Fruit fly (Drosophila melanogaster) whole organism, pupa: ENCODE measurements around the gene mamo.

ENCODE experiments used
- CG10348 ChIP-seq: fragments of 200-800 bp; sonication (Bioruptor generic); IDR thresholded peaks from 2 replicates; pipeline ENCODE4 v1.3.6; 2022; ENCODE audit warnings: missing biosample characterization, missing genetic modification characterization
- CG12605 ChIP-seq: fragments of 200-800 bp; sonication (Bioruptor generic); IDR thresholded peaks from 2 replicates; pipeline ENCODE4 v1.3.6; 2022; ENCODE audit warnings: missing biosample characterization, missing genetic modification characterization
- CG13204 ChIP-seq: fragments of 200-800 bp; sonication (Bioruptor generic); optimal IDR thresholded peaks from 2 replicates; lab custom pipeline; 2018; ENCODE audit warnings: missing biosample characterization, mild to moderate bottlenecking, missing genetic modification characterization, moderate library complexity
- CG14655 ChIP-seq: fragments of 200-800 bp; sonication (Bioruptor generic); optimal IDR thresholded peaks from 3 replicates; lab custom pipeline; 2017; ENCODE audit warnings: mild to moderate bottlenecking, missing biosample characterization, missing genetic modification reagents, missing genetic modification characterization
- CG15710 ChIP-seq: fragments of 200-800 bp; sonication (Bioruptor generic); optimal IDR thresholded peaks from 2 replicates; lab custom pipeline; 2018; ENCODE audit warnings: missing biosample characterization, mild to moderate bottlenecking, missing genetic modification characterization, moderate library complexity
- CG17806 ChIP-seq: fragments of 200-800 bp; sonication (Bioruptor generic); optimal IDR thresholded peaks from 2 replicates; lab custom pipeline; 2018; ENCODE audit warnings: missing biosample characterization, mild to moderate bottlenecking, missing genetic modification characterization, moderate library complexity
- CG32121 ChIP-seq: fragments of 200-800 bp; sonication (Bioruptor generic); IDR thresholded peaks from 2 replicates; pipeline ENCODE4 v1.3.6; 2022; ENCODE audit warnings: missing biosample characterization, missing genetic modification characterization
- CG34367 ChIP-seq: fragments of 200-800 bp; sonication (Bioruptor generic); optimal IDR thresholded peaks from 2 replicates; lab custom pipeline; 2018; ENCODE audit warnings: missing biosample characterization, mild to moderate bottlenecking, missing genetic modification characterization
- CG4496 ChIP-seq: fragments of 200-800 bp; sonication (Bioruptor generic); IDR thresholded peaks from 3 replicates; pipeline ENCODE4 v1.3.6; 2022; ENCODE audit warnings: missing biosample characterization, missing genetic modification characterization
- CG8159 ChIP-seq: fragments of 200-800 bp; sonication (Bioruptor generic); optimal IDR thresholded peaks from 3 replicates; lab custom pipeline; 2018; ENCODE audit warnings: missing biosample characterization, mild to moderate bottlenecking, missing genetic modification characterization, moderate library complexity
- CG8301 ChIP-seq: fragments of 200-800 bp; sonication (Bioruptor generic); optimal IDR thresholded peaks from 2 replicates; lab custom pipeline; 2018; ENCODE audit warnings: missing biosample characterization, mild to moderate bottlenecking, missing genetic modification characterization
- CG9948 ChIP-seq: fragments of 200-800 bp; sonication (Bioruptor generic); optimal IDR thresholded peaks from 2 replicates; lab custom pipeline; 2018; ENCODE audit warnings: missing biosample characterization, mild to moderate bottlenecking, missing genetic modification characterization, moderate library complexity
- D1 ChIP-seq: fragments of 200-800 bp; sonication (Bioruptor generic); optimal IDR thresholded peaks from 2 replicates; lab custom pipeline; 2018; ENCODE audit warnings: missing biosample characterization, mild to moderate bottlenecking, missing genetic modification characterization, moderate library complexity
- EcR ChIP-seq: fragments of 200-800 bp; sonication (Bioruptor generic); optimal IDR thresholded peaks from 3 replicates; lab custom pipeline; 2019; ENCODE audit warnings: missing biosample characterization, missing genetic modification characterization, mild to moderate bottlenecking, moderate library complexity, missing genetic modification reagents
- Ets98B ChIP-seq: fragments of 200-800 bp; sonication (Bioruptor generic); IDR thresholded peaks from 2 replicates; pipeline ENCODE4 v1.3.6; 2022; ENCODE audit warnings: missing biosample characterization, missing genetic modification characterization
- Pif1A ChIP-seq: fragments of 200-800 bp; sonication (Bioruptor generic); optimal IDR thresholded peaks from 3 replicates; lab custom pipeline; 2016; ENCODE audit warnings: missing biosample characterization, missing genetic modification characterization
- Pif1B ChIP-seq: fragments of 200-800 bp; sonication (Bioruptor generic); optimal IDR thresholded peaks from 3 replicates; lab custom pipeline; 2016; ENCODE audit warnings: missing biosample characterization, missing genetic modification characterization
- Snoo ChIP-seq: fragments of 200-800 bp; sonication (Bioruptor generic); optimal IDR thresholded peaks from 3 replicates; lab custom pipeline; 2017; ENCODE audit warnings: missing biosample characterization, mild to moderate bottlenecking, missing genetic modification characterization, inconsistent platforms
- fd96Ca ChIP-seq: fragments of 200-800 bp; sonication (Bioruptor generic); IDR thresholded peaks from 3 replicates; pipeline ENCODE4 v1.3.6; 2022; ENCODE audit warnings: missing biosample characterization, missing genetic modification characterization
- gl ChIP-seq: fragments of 200-800 bp; sonication (Bioruptor generic); optimal IDR thresholded peaks from 2 replicates; lab custom pipeline; 2018; ENCODE audit warnings: missing biosample characterization, mild to moderate bottlenecking, missing genetic modification characterization
- rn ChIP-seq: fragments of 200-800 bp; sonication (Bioruptor generic); IDR thresholded peaks from 2 replicates; pipeline ENCODE4 v1.3.6; 2022; ENCODE audit warnings: missing biosample characterization, missing genetic modification characterization

Gene mamo

DNA sequence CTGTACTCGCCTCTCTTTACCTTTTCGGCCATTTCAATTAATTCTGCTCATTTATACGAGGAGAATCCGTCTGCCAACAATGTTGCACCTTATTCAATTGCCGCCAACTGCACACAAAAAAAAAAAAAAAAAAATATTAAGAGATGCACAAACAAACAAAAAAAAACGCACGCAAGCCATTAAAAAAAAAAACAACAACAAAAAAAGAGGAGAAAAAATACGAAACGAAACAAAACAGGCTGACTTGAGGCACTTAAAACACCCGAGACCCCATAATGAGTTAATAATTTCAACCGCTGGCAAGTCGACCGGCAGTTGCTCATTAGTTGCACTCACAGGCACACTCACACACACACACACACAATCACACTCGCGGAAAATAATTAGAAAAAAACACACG is 7.3 kb downstream of the mamo start:
- no peak for TF ChIP-seq gl (tag; lab: Kevin White, UChicago)
- peak; percentile 38; the same call in 1 of the 2 replicates for TF ChIP-seq Ets98B (GFP tag; lab: Robert Waterston, UW)
- TF ChIP-seq CG4496 (GFP tag; lab: Robert Waterston, UW), result peak; percentile 65; the same call in 2 of the 3 replicates
- peak; percentile 45; the same call in 1 of the 2 replicates for TF ChIP-seq CG32121 (GFP tag; lab: Robert Waterston, UW)
- 0 out of 3 replicates have a peak, but pooled peaks have one; percentile 49 for TF ChIP-seq fd96Ca (GFP tag; lab: Robert Waterston, UW)
- no peak for TF ChIP-seq Snoo (tag; lab: Kevin White, UChicago)
- no peak for TF ChIP-seq CG9948 (tag; lab: Kevin White, UChicago)
- TF ChIP-seq CG12605 (GFP tag; lab: Robert Waterston, UW), result 0 out of 2 replicates have a peak, but pooled peaks have one; percentile 26

dm6 chrX:13980271-13980670 is 10.1 kb downstream of the mamo start:
- TF ChIP-seq EcR (GFP tag; lab: Kevin White, UChicago), result no peak
- TF ChIP-seq Ets98B (GFP tag; lab: Robert Waterston, UW), result no peak
- no peak for TF ChIP-seq CG9948 (tag; lab: Kevin White, UChicago)
- TF ChIP-seq Pif1A (GFP tag; lab: Kevin White, UChicago), result peak; percentile 40
- no peak for TF ChIP-seq CG8301 (tag; lab: Kevin White, UChicago)

DNA sequence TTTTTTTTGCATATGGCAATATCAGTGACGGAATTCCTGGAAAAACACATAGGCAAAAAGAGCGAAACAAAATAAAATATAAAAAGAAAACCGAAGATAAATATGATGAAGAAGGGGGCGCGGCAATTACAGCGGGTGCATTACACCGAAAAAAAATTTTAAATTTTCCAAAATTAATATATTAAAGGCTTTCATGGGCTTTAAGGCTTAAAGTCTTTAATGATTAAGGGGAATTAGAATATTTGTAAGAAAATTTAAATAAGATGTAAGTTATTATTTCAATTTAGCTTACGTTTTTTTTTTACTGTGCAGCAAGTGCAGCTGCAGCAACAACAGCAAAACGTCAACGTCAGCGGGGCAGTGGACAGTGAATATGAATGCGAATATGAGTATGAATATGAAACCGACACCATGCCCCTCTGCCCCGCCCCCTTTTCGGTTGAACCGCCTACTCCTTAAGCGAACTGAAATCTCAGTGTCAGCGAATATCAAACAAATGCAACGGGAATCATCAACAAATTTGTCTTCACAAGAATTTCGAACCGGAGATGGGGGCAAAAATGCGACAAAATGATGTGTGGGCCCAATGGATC is 17.8 kb downstream of the mamo start:
- TF ChIP-seq CG8159 (peak; percentile 66), Snoo (tag; lab: Kevin White, UChicago) (peak; percentile 35), CG10348 (no peak), CG12605 (GFP tag; lab: Robert Waterston, UW) (0 out of 2 replicates have a peak, but pooled peaks have one; percentile 35), CG8301 (tag; lab: Kevin White, UChicago) (peak; percentile 28), CG17806 (tag; lab: Kevin White, UChicago) (peak; percentile 52), CG15710 (tag; lab: Kevin White, UChicago) (peak; percentile 58), D1 (tag; lab: Kevin White, UChicago) (no peak), CG34367 (peak; percentile 28), CG9948 (tag; lab: Kevin White, UChicago) (peak; percentile 52), CG4496 (GFP tag; lab: Robert Waterston, UW) (0 out of 3 replicates have a peak, but pooled peaks have one; percentile 12), CG13204 (GFP tag; lab: Kevin White, UChicago) (no peak), Ets98B (GFP tag; lab: Robert Waterston, UW) (peak; percentile 46), gl (tag; lab: Kevin White, UChicago) (no peak), Pif1A (GFP tag; lab: Kevin White, UChicago) (peak; percentile 50), CG32121 (GFP tag; lab: Robert Waterston, UW) (peak; percentile 58), EcR (GFP tag; lab: Kevin White, UChicago) (no peak), CG14655 (peak; percentile 52), rn (GFP tag; lab: Robert Waterston, UW) (no peak), fd96Ca (GFP tag; lab: Robert Waterston, UW) (0 out of 3 replicates have a peak, but pooled peaks have one; percentile 48), Pif1B (GFP tag; lab: Kevin White, UChicago) (peak; percentile 33)

DNA sequence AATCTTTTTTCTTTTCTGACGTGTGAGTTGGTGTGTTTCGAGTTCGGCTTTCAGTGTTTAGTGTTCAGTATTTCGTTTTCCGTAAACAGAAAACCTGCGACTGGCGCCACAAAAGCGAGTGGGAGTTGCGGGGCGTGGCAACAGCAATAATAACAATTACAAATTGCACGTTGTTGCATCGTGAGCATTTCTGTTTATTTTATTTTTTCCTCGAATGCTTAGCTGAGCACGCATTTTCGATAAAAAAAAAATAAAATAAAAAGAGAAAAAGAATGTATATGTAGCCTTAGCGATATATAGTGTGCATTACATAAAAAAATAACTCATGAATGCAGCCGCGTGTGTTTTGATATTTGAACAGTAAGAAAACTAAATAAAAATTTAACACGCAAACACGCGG is 25.5 kb downstream of the mamo start:
- no peak for TF ChIP-seq CG34367
- TF ChIP-seq CG14655, result no peak
- TF ChIP-seq EcR (GFP tag; lab: Kevin White, UChicago), result no peak
- no peak for TF ChIP-seq CG12605 (GFP tag; lab: Robert Waterston, UW)
- no peak for TF ChIP-seq CG13204 (GFP tag; lab: Kevin White, UChicago)
- TF ChIP-seq CG32121 (GFP tag; lab: Robert Waterston, UW), result no peak
- TF ChIP-seq D1 (tag; lab: Kevin White, UChicago), result no peak
- TF ChIP-seq rn (GFP tag; lab: Robert Waterston, UW), result no peak
- TF ChIP-seq Ets98B (GFP tag; lab: Robert Waterston, UW), result no peak
- TF ChIP-seq CG9948 (tag; lab: Kevin White, UChicago), result no peak
- TF ChIP-seq fd96Ca (GFP tag; lab: Robert Waterston, UW), result no peak
- TF ChIP-seq CG4496 (GFP tag; lab: Robert Waterston, UW), result no peak
- no peak for TF ChIP-seq CG8159
- TF ChIP-seq Pif1B (GFP tag; lab: Kevin White, UChicago), result no peak
- no peak for TF ChIP-seq gl (tag; lab: Kevin White, UChicago)
- no peak for TF ChIP-seq CG8301 (tag; lab: Kevin White, UChicago)
- TF ChIP-seq Snoo (tag; lab: Kevin White, UChicago), result no peak
- no peak for TF ChIP-seq Pif1A (GFP tag; lab: Kevin White, UChicago)

DNA sequence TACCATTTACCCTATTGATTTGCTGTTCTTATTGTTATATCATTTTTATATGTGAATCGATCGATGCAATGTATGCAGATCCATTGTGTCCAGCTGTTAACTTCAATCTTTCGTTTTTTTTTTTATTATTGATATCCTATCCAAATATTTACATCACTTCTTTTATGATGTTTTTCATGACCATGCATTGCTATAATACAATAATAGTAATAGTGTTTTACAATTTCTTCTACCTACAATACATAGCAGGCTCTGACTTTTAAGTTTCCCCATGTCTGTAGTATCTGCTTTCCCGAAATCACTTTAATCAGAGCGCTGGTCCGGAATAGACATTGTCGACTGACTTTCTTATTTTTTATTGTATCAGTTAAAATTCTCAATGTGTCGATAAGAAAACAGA is 35.4 kb downstream of the mamo start, which contains the start of gene CG11068:
CG11068 (plus strand) TSS at position 301 of the 400 bp plus-strand sequence.
- TF ChIP-seq fd96Ca (GFP tag; lab: Robert Waterston, UW) (no peak), CG17806 (tag; lab: Kevin White, UChicago) (no peak), CG8159 (no peak), CG12605 (GFP tag; lab: Robert Waterston, UW) (no peak)

DNA sequence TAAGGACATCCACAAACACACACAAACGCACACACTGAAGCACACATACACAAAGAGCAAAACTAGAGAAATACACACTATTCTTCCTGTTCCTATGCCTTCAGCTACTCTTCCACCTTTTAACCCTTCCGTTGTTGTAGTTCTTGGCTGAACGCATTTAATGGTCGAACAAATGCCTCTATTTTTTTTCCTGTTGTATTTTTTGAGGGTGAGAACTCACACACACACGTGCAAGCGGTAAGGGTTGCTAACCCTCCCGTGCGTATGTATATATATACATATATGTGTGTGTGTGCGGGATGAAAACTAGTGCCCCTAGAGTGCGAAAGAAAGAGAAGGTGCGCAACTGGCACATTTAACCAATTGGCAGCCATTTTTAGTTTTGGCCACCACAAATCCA is 36.0 kb downstream of the mamo start:
- TF ChIP-seq CG8301 (tag; lab: Kevin White, UChicago) (no peak), Snoo (tag; lab: Kevin White, UChicago) (no peak), fd96Ca (GFP tag; lab: Robert Waterston, UW) (no peak)
